Worm (Caenorhabditis elegans) whole organism, late embryonic: Measurements from ENCODE around the gene ncx-6.

ENCODE experiments used
- Y22D7AL.16 ChIP-seq: sonication (generic microtip); optimal IDR thresholded peaks from 2 replicates; lab custom pipeline; 2016; ENCODE audit warnings: missing genetic modification characterization, missing compliant biosample characterization
- ceh-18 ChIP-seq: sonication (generic microtip); optimal IDR thresholded peaks from 2 replicates; lab custom pipeline; 2016; ENCODE audit warnings: missing genetic modification characterization, missing compliant biosample characterization
- ceh-45 ChIP-seq: fragments of 200-800 bp; sonication (Bioruptor generic); IDR thresholded peaks from 2 replicates; pipeline ENCODE4 v1.3.6; 2022; ENCODE audit warnings: missing genetic modification reagents, missing genetic modification characterization, missing compliant biosample characterization
- dve-1 ChIP-seq: sonication (generic microtip); optimal IDR thresholded peaks from 2 replicates; lab custom pipeline; 2017; ENCODE audit warnings: antibody characterized with exemption, mild to moderate bottlenecking, missing genetic modification characterization, missing compliant biosample characterization
- elt-4 ChIP-seq: sonication (generic microtip); optimal IDR thresholded peaks from 2 replicates; lab custom pipeline; 2016; ENCODE audit warnings: missing genetic modification characterization, missing compliant biosample characterization
- ets-4 ChIP-seq: sonication (generic microtip); optimal IDR thresholded peaks from 2 replicates; lab custom pipeline; 2016; ENCODE audit warnings: missing genetic modification characterization, missing compliant biosample characterization
- eyg-1 ChIP-seq: sonication (generic microtip); optimal IDR thresholded peaks from 2 replicates; lab custom pipeline; 2016; ENCODE audit warnings: missing genotype, missing genetic modification characterization, missing compliant biosample characterization
- fkh-6 ChIP-seq: sonication (generic microtip); optimal IDR thresholded peaks from 2 replicates; lab custom pipeline; 2016; ENCODE audit warnings: missing genetic modification characterization, missing compliant biosample characterization
- pat-9 ChIP-seq: fragments of 200-800 bp; sonication (Bioruptor generic); optimal IDR thresholded peaks from 2 replicates; lab custom pipeline; 2018; ENCODE audit warnings: mild to moderate bottlenecking, missing genetic modification characterization, moderate library complexity, missing compliant biosample characterization
- pha-2 ChIP-seq: sonication (generic microtip); optimal IDR thresholded peaks from 2 replicates; lab custom pipeline; 2017; ENCODE audit warnings: mild to moderate bottlenecking, missing genetic modification characterization, missing compliant biosample characterization
- pqm-1 ChIP-seq: sonication (generic microtip); optimal IDR thresholded peaks from 2 replicates; lab custom pipeline; 2016; ENCODE audit warnings: missing genetic modification characterization, missing compliant biosample characterization
- pros-1 ChIP-seq: fragments of 150-350 bp; optimal IDR thresholded peaks from 2 replicates; lab custom pipeline; 2014; ENCODE audit warnings: missing biosample characterization, missing genetic modification reagents, missing genetic modification characterization
- ref-2 ChIP-seq: sonication (generic microtip); optimal IDR thresholded peaks from 2 replicates; lab custom pipeline; 2016; ENCODE audit warnings: missing genetic modification characterization, missing compliant biosample characterization
- tbx-2 ChIP-seq: sonication (generic microtip); optimal IDR thresholded peaks from 2 replicates; lab custom pipeline; 2016; ENCODE audit warnings: missing genetic modification characterization, missing compliant biosample characterization

DNA sequence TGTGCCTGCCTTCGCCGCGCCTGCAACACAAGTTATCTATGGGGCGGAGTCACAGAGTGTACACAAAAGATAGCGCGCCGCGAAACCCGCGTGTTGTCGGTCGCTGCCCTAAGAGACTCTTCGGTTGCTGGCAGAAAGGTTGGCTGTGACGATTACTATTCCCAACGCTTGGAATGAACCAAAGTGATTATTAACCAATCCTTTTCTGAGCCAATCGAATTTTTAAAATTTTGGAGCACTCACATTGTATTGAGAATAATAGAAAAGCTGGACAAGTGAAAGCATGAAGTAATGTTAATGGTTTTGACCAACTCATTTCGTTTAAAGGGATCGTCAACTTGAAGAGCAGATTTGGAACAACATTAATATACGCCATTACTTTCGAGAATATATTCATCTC, 3.5 kb upstream of the ncx-6 start:
- no peak for TF ChIP-seq ceh-18
- TF ChIP-seq pqm-1 (tag; lab: Kevin White, UChicago), result no peak
- TF ChIP-seq ref-2 (tag; lab: Kevin White, UChicago), result no peak
- TF ChIP-seq tbx-2 (tag; lab: Kevin White, UChicago), result no peak
- no peak for TF ChIP-seq dve-1 (tag; lab: Kevin White, UChicago)
- no peak for TF ChIP-seq fkh-6 (tag; lab: Kevin White, UChicago)
- TF ChIP-seq eyg-1 (tag; lab: Kevin White, UChicago), result no peak
- no peak for TF ChIP-seq Y22D7AL.16 (tag; lab: Kevin White, UChicago)
- no peak for TF ChIP-seq ceh-45 (GFP tag; lab: Robert Waterston, UW)
- TF ChIP-seq pat-9 (tag; lab: Kevin White, UChicago), result no peak
- no peak for TF ChIP-seq elt-4 (tag; lab: Kevin White, UChicago)
- TF ChIP-seq pros-1 (tag; lab: Kevin White, UChicago), result no peak
- TF ChIP-seq pha-2 (tag; lab: Kevin White, UChicago), result no peak
- no peak for TF ChIP-seq ets-4 (tag; lab: Kevin White, UChicago)
